Worm (Caenorhabditis elegans) whole organism, L1 larva: ENCODE data around the gene top-3.
A peak's percentile ranks its signal among the peaks of the same experiment; 100 is the strongest.

Experiments
- C04F5.9 ChIP-seq: sonication (generic microtip); optimal IDR thresholded peaks from 2 replicates; lab custom pipeline; 2016; ENCODE audit warnings: missing genetic modification characterization, missing compliant biosample characterization
- Y116A8C.19 ChIP-seq: sonication (generic microtip); optimal IDR thresholded peaks from 2 replicates; lab custom pipeline; 2016; ENCODE audit warnings: missing compliant biosample characterization, missing genetic modification characterization, borderline replicate concordance
- aha-1 ChIP-seq: fragments of 150-350 bp; optimal IDR thresholded peaks from 2 replicates; lab custom pipeline; 2014; ENCODE audit warnings: missing biosample characterization, missing genetic modification characterization
- aly-2 ChIP-seq: fragments of 150-350 bp; optimal IDR thresholded peaks from 2 replicates; lab custom pipeline; 2014; ENCODE audit warnings: missing biosample characterization, missing genetic modification characterization
- ama-1 ChIP-seq: fragments of 150-350 bp; optimal IDR thresholded peaks from 2 replicates; lab custom pipeline; 2014
- ceh-88 ChIP-seq: fragments of 200-800 bp; sonication (Bioruptor generic); IDR thresholded peaks from 2 replicates; pipeline ENCODE4 v1.3.6; 2022; ENCODE audit warnings: missing genetic modification characterization, missing compliant biosample characterization
- ceh-90 ChIP-seq: sonication (generic microtip); optimal IDR thresholded peaks from 2 replicates; lab custom pipeline; 2016; ENCODE audit warnings: missing genetic modification characterization, missing compliant biosample characterization
- ces-1 ChIP-seq: fragments of 150-350 bp; optimal IDR thresholded peaks from 2 replicates; lab custom pipeline; 2014; ENCODE audit warnings: missing biosample characterization, missing genetic modification reagents, missing genetic modification characterization
- dsc-1 ChIP-seq: sonication (generic microtip); optimal IDR thresholded peaks from 2 replicates; lab custom pipeline; 2016; ENCODE audit warnings: mild to moderate bottlenecking, missing genetic modification characterization, missing compliant biosample characterization
- efl-1 ChIP-seq, 4 experiments: fragments of 150-350 bp; optimal IDR thresholded peaks in 3 of 4; peaks in 1 of 4; 1 replicate in 1 of 4; 2 replicates in 3 of 4; lab custom pipeline; 2014; ENCODE audit warnings: missing biosample characterization in 2 of 4, missing genetic modification characterization in 2 of 4, missing genetic modification reagents in 2 of 4
- egl-13 ChIP-seq: sonication (generic microtip); optimal IDR thresholded peaks from 2 replicates; lab custom pipeline; 2016; ENCODE audit warnings: missing genotype, missing genetic modification reagents, missing genetic modification characterization, missing compliant biosample characterization
- egl-27 ChIP-seq, 2 experiments: fragments of 150-350 bp in 1 of 2; sonication (generic microtip); optimal IDR thresholded peaks; 3 replicates each; lab custom pipeline; 2017 to 2018; ENCODE audit warnings: missing biosample characterization in 2 of 2, missing genetic modification characterization in 2 of 2, missing genetic modification reagents in 2 of 2
- elt-2 ChIP-seq: sonication (generic microtip); optimal IDR thresholded peaks from 2 replicates; lab custom pipeline; 2016; ENCODE audit warnings: missing genetic modification characterization, mild to moderate bottlenecking, inconsistent platforms, missing compliant biosample characterization, missing genetic modification reagents
- fkh-10 ChIP-seq: sonication (generic microtip); optimal IDR thresholded peaks from 2 replicates; lab custom pipeline; 2017; ENCODE audit warnings: missing biosample characterization, missing genetic modification reagents, missing genetic modification characterization
- fos-1 ChIP-seq: fragments of 150-350 bp; optimal IDR thresholded peaks from 2 replicates; lab custom pipeline; 2014; ENCODE audit warnings: missing biosample characterization, missing genetic modification characterization
- grh-1 ChIP-seq: fragments of 200-800 bp; sonication (Bioruptor generic); IDR thresholded peaks from 2 replicates; pipeline ENCODE4 v1.3.6; 2022; ENCODE audit warnings: missing genetic modification reagents, missing genetic modification characterization, missing compliant biosample characterization
- hlh-17 ChIP-seq: fragments of 200-800 bp; sonication (Bioruptor generic); optimal IDR thresholded peaks from 2 replicates; lab custom pipeline; 2018; ENCODE audit warnings: missing genetic modification characterization, mild to moderate bottlenecking, missing compliant biosample characterization, moderate library complexity, borderline replicate concordance
- hlh-4 ChIP-seq: sonication (generic microtip); optimal IDR thresholded peaks from 2 replicates; lab custom pipeline; 2016; ENCODE audit warnings: mild to moderate bottlenecking, missing genetic modification characterization, missing compliant biosample characterization
- hpl-2 ChIP-seq: fragments of 150-350 bp; optimal IDR thresholded peaks from 2 replicates; lab custom pipeline; 2014; ENCODE audit warnings: missing biosample characterization, missing genetic modification reagents, missing genetic modification characterization
- isw-1 ChIP-seq: fragments of 200-800 bp; sonication (Bioruptor generic); IDR thresholded peaks from 2 replicates; pipeline ENCODE4 v1.3.6; 2022; ENCODE audit warnings: missing genetic modification characterization, missing compliant biosample characterization
- lin-13 ChIP-seq: fragments of 150-350 bp; optimal IDR thresholded peaks from 2 replicates; lab custom pipeline; 2014; ENCODE audit warnings: missing biosample characterization, missing genetic modification reagents, missing genetic modification characterization
- lin-35 ChIP-seq, 2 experiments: fragments of 150-350 bp; optimal IDR thresholded peaks; 2 replicates each; lab custom pipeline; 2014; ENCODE audit warnings: missing biosample characterization in 2 of 2, missing genetic modification characterization in 2 of 2, missing genetic modification reagents in 2 of 2
- lin-39 ChIP-seq: fragments of 150-350 bp; optimal IDR thresholded peaks from 2 replicates; lab custom pipeline; 2014; ENCODE audit warnings: missing biosample characterization, missing genetic modification reagents, missing genetic modification characterization
- lsy-2 ChIP-seq, 2 experiments: fragments of 150-350 bp; optimal IDR thresholded peaks; 2 replicates each; lab custom pipeline; 2014; ENCODE audit warnings: missing biosample characterization in 2 of 2, missing genetic modification characterization in 2 of 2
- nhr-11 ChIP-seq: fragments of 150-350 bp; optimal IDR thresholded peaks from 2 replicates; lab custom pipeline; 2014; ENCODE audit warnings: missing biosample characterization, missing genetic modification characterization
- nhr-12 ChIP-seq: sonication (generic microtip); optimal IDR thresholded peaks from 2 replicates; lab custom pipeline; 2017; ENCODE audit warnings: missing biosample characterization, missing genetic modification characterization
- nhr-19 ChIP-seq: fragments of 200-800 bp; sonication (Bioruptor generic); conservative IDR thresholded peaks from 2 replicates; pipeline ENCODE4 v1.3.6; 2022; ENCODE audit warnings: missing genetic modification characterization, missing compliant biosample characterization
- nhr-28 ChIP-seq: fragments of 150-350 bp; optimal IDR thresholded peaks from 2 replicates; lab custom pipeline; 2014; ENCODE audit warnings: missing biosample characterization, missing genetic modification characterization
- nhr-47 ChIP-seq: sonication (generic microtip); optimal IDR thresholded peaks from 2 replicates; lab custom pipeline; 2016; ENCODE audit warnings: mild to moderate bottlenecking, missing genetic modification characterization, moderate library complexity, missing compliant biosample characterization
- nhr-71 ChIP-seq: sonication (generic microtip); optimal IDR thresholded peaks from 2 replicates; lab custom pipeline; 2016; ENCODE audit warnings: mild to moderate bottlenecking, missing genetic modification characterization, moderate library complexity, missing compliant biosample characterization
- nhr-76 ChIP-seq: sonication (generic microtip); optimal IDR thresholded peaks from 2 replicates; lab custom pipeline; 2017; ENCODE audit warnings: missing biosample characterization, missing genetic modification characterization
- nhr-84 ChIP-seq: sonication (generic microtip); optimal IDR thresholded peaks from 2 replicates; lab custom pipeline; 2017; ENCODE audit warnings: missing biosample characterization, missing genetic modification characterization
- nhr-85 ChIP-seq: sonication (generic microtip); peaks from one replicate; lab custom pipeline; 2016; ENCODE audit warnings: missing genetic modification characterization, inconsistent platforms, missing compliant biosample characterization
- nhr-90 ChIP-seq: sonication (generic microtip); optimal IDR thresholded peaks from 2 replicates; lab custom pipeline; 2016; ENCODE audit warnings: mild to moderate bottlenecking, missing genetic modification characterization, missing compliant biosample characterization; ENCODE audit not compliant: poor library complexity
- pax-3 ChIP-seq: fragments of 200-800 bp; sonication (Bioruptor generic); optimal IDR thresholded peaks from 2 replicates; lab custom pipeline; 2018; ENCODE audit warnings: mild to moderate bottlenecking, missing genetic modification characterization, moderate library complexity, missing compliant biosample characterization
- rnt-1 ChIP-seq: sonication (generic microtip); optimal IDR thresholded peaks from 2 replicates; lab custom pipeline; 2016; ENCODE audit warnings: mild to moderate bottlenecking, missing genetic modification characterization, moderate library complexity, missing compliant biosample characterization
- snpc-4 ChIP-seq: fragments of 150-350 bp; optimal IDR thresholded peaks from 2 replicates; lab custom pipeline; 2014; ENCODE audit warnings: missing biosample characterization, missing genetic modification characterization
- snu-23 ChIP-seq: sonication (generic microtip); optimal IDR thresholded peaks from 2 replicates; lab custom pipeline; 2016; ENCODE audit warnings: missing genetic modification characterization, missing compliant biosample characterization
- swsn-7 ChIP-seq: sonication (generic microtip); optimal IDR thresholded peaks from 2 replicates; lab custom pipeline; 2016; ENCODE audit warnings: missing genetic modification characterization, missing compliant biosample characterization
- tbx-2 ChIP-seq: sonication (generic microtip); optimal IDR thresholded peaks from 2 replicates; lab custom pipeline; 2016; ENCODE audit warnings: missing genetic modification characterization, missing compliant biosample characterization
- unc-30 ChIP-seq: sonication (generic microtip); optimal IDR thresholded peaks from 2 replicates; lab custom pipeline; 2017; ENCODE audit warnings: missing biosample characterization, missing genetic modification characterization
- zip-4 ChIP-seq: fragments of 200-800 bp; sonication (Bioruptor generic); optimal IDR thresholded peaks from 2 replicates; lab custom pipeline; 2018; ENCODE audit warnings: mild to moderate bottlenecking, missing genetic modification characterization, moderate library complexity, missing compliant biosample characterization
- ztf-4 ChIP-seq: fragments of 150-350 bp; optimal IDR thresholded peaks from 2 replicates; lab custom pipeline; 2014; ENCODE audit warnings: missing biosample characterization, missing genetic modification characterization

Gene top-3

ce11 chrIII:11933539-11933938, 26.4 kb downstream of the top-3 start, which contains the start of gene dolk-1:
Gene dolk-1, minus strand, starts transcription at chrIII:11933639.
- no peak for TF ChIP-seq unc-30
- no peak for TF ChIP-seq nhr-76
- TF ChIP-seq swsn-7 (tag; lab: Kevin White, UChicago), result no peak
- no peak for TF ChIP-seq egl-13 (tag; lab: Kevin White, UChicago)
- TF ChIP-seq nhr-84 (tag; lab: Kevin White, UChicago), result no peak
- TF ChIP-seq lin-39 (tag; lab: Kevin White, UChicago), result no peak
- TF ChIP-seq ztf-4 (tag; lab: Kevin White, UChicago), result no peak
- no peak for TF ChIP-seq lin-13
- no peak for TF ChIP-seq nhr-47 (tag; lab: Kevin White, UChicago)
- TF ChIP-seq grh-1 (GFP tag; lab: Robert Waterston, UW), result no peak
- TF ChIP-seq nhr-12 (tag; lab: Kevin White, UChicago), result no peak
- no peak for TF ChIP-seq nhr-71 (tag; lab: Kevin White, UChicago)
- no peak for TF ChIP-seq ceh-90 (tag; lab: Kevin White, UChicago)
- no peak for TF ChIP-seq snpc-4 (tag; lab: Kevin White, UChicago)
- TF ChIP-seq hpl-2 (GFP tag; lab: Kevin White, UChicago), result no peak

ce11 chrIII:11931960-11932359, 28.0 kb downstream of the top-3 start:
- TF ChIP-seq isw-1 (GFP tag; lab: Robert Waterston, UW) (no peak), C04F5.9 (no peak), aha-1 (no peak), Y116A8C.19 (no peak), fkh-10 (GFP tag; lab: Kevin White, UChicago) (no peak), nhr-85 (tag; lab: Kevin White, UChicago) (peak; percentile 30), fos-1 (tag; lab: Kevin White, UChicago) (no peak), hlh-4 (tag; lab: Kevin White, UChicago) (no peak)

ce11 chrIII:11930899-11931298, 29.1 kb downstream of the top-3 start:
- TF ChIP-seq nhr-19 (GFP tag; lab: Robert Waterston, UW) (0 out of 2 replicates have a peak, but pooled peaks have one; percentile 2), efl-1 (optimal IDR thresholded peaks at IDR 0.05; lab: Kevin White, UChicago) (no peak), efl-1 (GFP tag; optimal IDR thresholded peaks at IDR 0.05 in 1 of 2; lab: Kevin White, UChicago) (peak in 1 of 2 experiments; percentile 54), nhr-85 (tag; lab: Kevin White, UChicago) (no peak), dsc-1 (no peak)
- TF ChIP-seq, all 84 proteins: peak for 2

DNA sequence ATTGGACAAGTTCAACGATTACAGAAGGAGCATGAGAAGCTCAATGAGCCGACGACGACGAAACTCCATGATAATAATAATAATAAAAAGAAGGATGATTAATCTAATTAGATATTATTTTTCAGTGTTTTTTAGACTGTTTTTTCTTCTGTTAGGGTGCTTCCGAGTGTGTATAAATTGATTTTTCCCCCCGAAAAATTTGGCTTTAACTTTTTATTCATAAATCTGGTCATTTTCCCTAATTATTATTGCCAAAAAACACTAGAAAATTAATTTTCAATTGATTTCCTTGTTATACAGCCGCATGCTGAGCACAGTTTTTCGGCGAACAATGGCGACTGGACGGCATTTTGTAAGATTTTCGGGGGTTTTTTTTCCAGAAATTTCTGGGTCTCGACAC, 36.4 kb downstream of the top-3 start, which contains the start of gene nft-1:
nft-1 (plus strand) TSS at position 301 of the 400 bp plus-strand sequence.
- TF ChIP-seq elt-2 (tag; lab: Kevin White, UChicago) (no peak), ces-1 (GFP tag; lab: Kevin White, UChicago) (no peak), lin-13 (no peak), grh-1 (GFP tag; lab: Robert Waterston, UW) (no peak), ceh-88 (GFP tag; lab: Robert Waterston, UW) (no peak), egl-27 (tag; optimal IDR thresholded peaks at IDR 0.05; lab: Kevin White, UChicago) (no peak), efl-1 (optimal IDR thresholded peaks at IDR 0.05; lab: Kevin White, UChicago) (no peak), efl-1 (GFP tag; optimal IDR thresholded peaks at IDR 0.05 in 1 of 2; lab: Kevin White, UChicago) (peak in 1 of 2 experiments; percentile 2)
- TF ChIP-seq, all 84 proteins: peak for 1

DNA sequence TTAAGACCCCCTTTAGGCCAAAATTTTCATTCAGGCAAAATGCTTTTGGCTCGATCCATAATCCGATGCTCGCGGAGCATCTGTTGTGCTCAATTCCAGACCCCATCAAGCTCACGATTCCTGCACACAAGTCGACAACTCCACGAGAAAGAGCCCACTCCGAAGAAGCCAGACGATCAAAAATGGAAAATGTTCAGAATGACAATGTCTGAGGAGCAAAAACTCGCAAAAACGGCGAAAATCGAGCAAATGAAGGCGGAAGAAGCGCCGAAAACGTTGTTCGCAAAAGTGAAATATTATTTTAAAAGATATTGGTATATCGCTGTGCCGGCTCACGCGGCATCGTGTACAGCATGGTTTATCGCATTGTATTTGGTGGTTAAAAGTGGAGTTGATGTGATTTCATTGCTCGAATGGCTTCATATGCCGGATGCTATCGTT, 38.3 kb downstream of the top-3 start, which contains the start of gene Y56A3A.22:
Y56A3A.22 (plus strand) TSS at position 35 of the 441 bp plus-strand sequence.
- TF ChIP-seq C04F5.9, result no peak
- peak; percentile 80 for TF ChIP-seq ztf-4 (tag; lab: Kevin White, UChicago)
- TF ChIP-seq swsn-7 (tag; lab: Kevin White, UChicago), result no peak
- TF ChIP-seq rnt-1 (tag; lab: Kevin White, UChicago), result peak; percentile 39
- TF ChIP-seq nhr-85 (tag; lab: Kevin White, UChicago), result no peak
- peak; percentile 57 for TF ChIP-seq nhr-90 (tag; lab: Kevin White, UChicago)
- peak; percentile 7 to 18 for TF ChIP-seq efl-1 (optimal IDR thresholded peaks at IDR 0.05; lab: Kevin White, UChicago)
- peak in 1 of 2 experiments; percentile 91 for TF ChIP-seq efl-1 (GFP tag; optimal IDR thresholded peaks at IDR 0.05 in 1 of 2; lab: Kevin White, UChicago)
- TF ChIP-seq lin-35 (GFP tag; optimal IDR thresholded peaks at IDR 0.05; lab: Kevin White, UChicago), result peak in 1 of 2 experiments; percentile 29
- peak; percentile 7 for TF ChIP-seq tbx-2 (tag; lab: Kevin White, UChicago)
- peak; percentile 14 for TF ChIP-seq snu-23 (GFP tag; lab: Kevin White, UChicago)
- TF ChIP-seq elt-2 (tag; lab: Kevin White, UChicago), result peak; percentile 29
- peak; percentile 27 for TF ChIP-seq zip-4 (GFP tag; lab: Kevin White, UChicago)
- peak; percentile 62 for TF ChIP-seq nhr-71 (tag; lab: Kevin White, UChicago)
- TF ChIP-seq hlh-17 (GFP tag; lab: Kevin White, UChicago), result peak; percentile 43
- TF ChIP-seq ama-1, result peak; percentile 86
- TF ChIP-seq nhr-11 (tag; lab: Kevin White, UChicago), result no peak
- TF ChIP-seq nhr-47 (tag; lab: Kevin White, UChicago), result peak; percentile 40
- TF ChIP-seq nhr-28 (tag; lab: Kevin White, UChicago), result no peak
- peak in 1 of 2 experiments; percentile 7 for TF ChIP-seq lsy-2 (tag; optimal IDR thresholded peaks at IDR 0.05; lab: Kevin White, UChicago)
- peak; percentile 33 for TF ChIP-seq pax-3 (tag; lab: Kevin White, UChicago)
- peak; percentile 70 for TF ChIP-seq aly-2 (tag; lab: Kevin White, UChicago)
